Fruit fly (Drosophila melanogaster): ENCODE results near the gene CG5854.

Gene CG5854

dm6 chr3R:23909347-23909862 lies 24.3 kb upstream of the CG5854 start (continued):
- no peak for TF ChIP-seq wdn (GFP tag; IDR thresholded peaks at IDR 0.05)
- TF ChIP-seq prd (optimal IDR thresholded peaks at IDR 0.05), result no peak
- no peak for TF ChIP-seq prd (GFP tag; IDR thresholded peaks at IDR 0.05)
- TF ChIP-seq CG17359 (tag; optimal IDR thresholded peaks at IDR 0.05), result peak; percentile 36
- peak; percentile 49 for TF ChIP-seq CG12659 (GFP tag; optimal IDR thresholded peaks at IDR 0.05)
- no peak for TF ChIP-seq H15 (GFP tag; IDR thresholded peaks at IDR 0.05)
- no peak for TF ChIP-seq CG2875 (GFP tag; optimal IDR thresholded peaks at IDR 0.05)
- no peak for TF ChIP-seq corto (GFP tag; optimal IDR thresholded peaks at IDR 0.05)
- peak; percentile 17 for TF ChIP-seq grau (tag; optimal IDR thresholded peaks at IDR 0.05)
- no peak for TF ChIP-seq Lhr (GFP tag; optimal IDR thresholded peaks at IDR 0.05)
- no peak for TF ChIP-seq sqz (GFP tag; optimal IDR thresholded peaks at IDR 0.05)
- TF ChIP-seq lmd (GFP tag; IDR thresholded peaks at IDR 0.05), result no peak
- peak; percentile 9 for TF ChIP-seq CHES-1-like (GFP tag; optimal IDR thresholded peaks at IDR 0.05)
- peak; percentile 33 for TF ChIP-seq run (tag; optimal IDR thresholded peaks at IDR 0.05)
- TF ChIP-seq kah (GFP tag; optimal IDR thresholded peaks at IDR 0.05), result peak; percentile 52
- no peak for TF ChIP-seq Atf6 (GFP tag; IDR thresholded peaks at IDR 0.05)
- TF ChIP-seq CG31365 (tag; optimal IDR thresholded peaks at IDR 0.05), result no peak
- no peak for TF ChIP-seq sima (GFP tag; optimal IDR thresholded peaks at IDR 0.05)
- TF ChIP-seq dysf (GFP tag; IDR thresholded peaks at IDR 0.05), result no peak; the same call in 2 of the 3 replicates
- no peak for TF ChIP-seq klu (GFP tag; IDR thresholded peaks at IDR 0.05)
- TF ChIP-seq Med (GFP tag), result peak; percentile 69
- TF ChIP-seq caup (GFP tag; optimal IDR thresholded peaks at IDR 0.05; ENCODE audit: severe bottlenecking), result peak; percentile 19
- TF ChIP-seq Hand (GFP tag; optimal IDR thresholded peaks at IDR 0.05), result no peak
- no peak for TF ChIP-seq H2.0 (GFP tag; IDR thresholded peaks at IDR 0.05)
- TF ChIP-seq fu2 (GFP tag; optimal IDR thresholded peaks at IDR 0.05), result no peak
- TF ChIP-seq fd3F (GFP tag; optimal IDR thresholded peaks at IDR 0.05), result peak; percentile 55
- TF ChIP-seq fd64A (GFP tag; optimal IDR thresholded peaks at IDR 0.05), result peak; percentile 64
- TF ChIP-seq CG9876 (GFP tag; optimal IDR thresholded peaks at IDR 0.05), result no peak
- TF ChIP-seq hbn (GFP tag; IDR thresholded peaks at IDR 0.05; ENCODE audit: partially characterized antibody), result no peak
- peak; percentile 75 for TF ChIP-seq CG15269 (tag; optimal IDR thresholded peaks at IDR 0.05)
- no peak for TF ChIP-seq Gsc (GFP tag; IDR thresholded peaks at IDR 0.05)
- peak; percentile 49; the same call in 1 of the 2 replicates for TF ChIP-seq Awh (GFP tag; IDR thresholded peaks at IDR 0.05)
- no peak for TF ChIP-seq CG9437 (GFP tag; optimal IDR thresholded peaks at IDR 0.05)
- TF ChIP-seq NC2β (GFP tag; optimal IDR thresholded peaks at IDR 0.05), result no peak
- TF ChIP-seq CoRest (tag; optimal IDR thresholded peaks at IDR 0.05), result peak; percentile 41
- peak; percentile 76 for TF ChIP-seq CG7987 (GFP tag; optimal IDR thresholded peaks at IDR 0.05)
- TF ChIP-seq CG4424 (GFP tag; optimal IDR thresholded peaks at IDR 0.05), result no peak
- peak; percentile 0 for TF ChIP-seq scrt (GFP tag; optimal IDR thresholded peaks at IDR 0.05)
- peak; percentile 20 for TF ChIP-seq NfI (GFP tag; optimal IDR thresholded peaks at IDR 0.05)
- TF ChIP-seq Hr51 (GFP tag; optimal IDR thresholded peaks at IDR 0.05), result peak in 1 of 2 experiments; percentile 60
- no peak for TF ChIP-seq Hr39 (optimal IDR thresholded peaks at IDR 0.05)
- no peak for TF ChIP-seq ind (GFP tag; optimal IDR thresholded peaks at IDR 0.05)
- TF ChIP-seq Sox100B (GFP tag; optimal IDR thresholded peaks at IDR 0.05), result peak; percentile 80
- no peak for TF ChIP-seq nmo (GFP tag; optimal IDR thresholded peaks at IDR 0.05)
- no peak for TF ChIP-seq B-H1 (GFP tag; IDR thresholded peaks at IDR 0.05)
- peak; percentile 49 for TF ChIP-seq CG12219 (GFP tag; optimal IDR thresholded peaks at IDR 0.05)
- TF ChIP-seq CG2678 (tag; optimal IDR thresholded peaks at IDR 0.05), result peak; percentile 56
- TF ChIP-seq Hr78 (GFP tag; optimal IDR thresholded peaks at IDR 0.05), result peak in 1 of 2 experiments; percentile 91
- peak; percentile 96 for TF ChIP-seq chinmo (GFP tag; IDR thresholded peaks at IDR 0.05; ENCODE audit: partially characterized antibody)
- TF ChIP-seq Hr3 (GFP tag; optimal IDR thresholded peaks at IDR 0.05), result no peak
